Worm (Caenorhabditis elegans) whole organism, early embryonic: Measurements from ENCODE around the gene W10G11.19.
A peak's percentile ranks its signal among the peaks of the same experiment; 100 is the strongest.

ENCODE experiments used
- B0310.2 ChIP-seq: sonication (generic microtip); optimal IDR thresholded peaks from 2 replicates; lab custom pipeline; 2016; ENCODE audit warnings: mild to moderate bottlenecking, missing genetic modification characterization, missing compliant biosample characterization
- F13C5.2 ChIP-seq: sonication (generic microtip); optimal IDR thresholded peaks from 2 replicates; lab custom pipeline; 2017; ENCODE audit warnings: mild to moderate bottlenecking, missing genetic modification characterization, inconsistent platforms, missing compliant biosample characterization
- aly-1 ChIP-seq: sonication (generic microtip); optimal IDR thresholded peaks from 2 replicates; lab custom pipeline; 2016; ENCODE audit warnings: missing genetic modification characterization, missing compliant biosample characterization
- ama-1 ChIP-seq: fragments of 150-350 bp; optimal IDR thresholded peaks from 2 replicates; lab custom pipeline; 2014
- ceh-13 ChIP-seq: fragments of 200-800 bp; sonication (Bioruptor generic); optimal IDR thresholded peaks from 2 replicates; lab custom pipeline; 2018; ENCODE audit warnings: mild to moderate bottlenecking, missing genetic modification characterization, missing compliant biosample characterization
- ceh-36 ChIP-seq: sonication (generic microtip); optimal IDR thresholded peaks from 2 replicates; lab custom pipeline; 2016; ENCODE audit warnings: missing genetic modification characterization, inconsistent platforms, missing compliant biosample characterization
- ets-7 ChIP-seq: sonication (generic microtip); optimal IDR thresholded peaks from 2 replicates; lab custom pipeline; 2016; ENCODE audit warnings: missing genotype, missing genetic modification characterization, missing compliant biosample characterization
- flt-1 ChIP-seq: fragments of 200-800 bp; sonication (Bioruptor generic); IDR thresholded peaks from 2 replicates; pipeline ENCODE4 v1.3.6; 2022; ENCODE audit warnings: missing genetic modification characterization, missing compliant biosample characterization
- hmbx-1 ChIP-seq: sonication (generic microtip); optimal IDR thresholded peaks from 2 replicates; lab custom pipeline; 2016; ENCODE audit warnings: mild to moderate bottlenecking, missing genetic modification characterization, missing compliant biosample characterization
- hmg-4 ChIP-seq: fragments of 200-800 bp; sonication (Bioruptor generic); optimal IDR thresholded peaks from 2 replicates; lab custom pipeline; 2018; ENCODE audit warnings: mild to moderate bottlenecking, missing genetic modification characterization, missing compliant biosample characterization
- hnd-1 ChIP-seq: sonication (generic microtip); optimal IDR thresholded peaks from 2 replicates; lab custom pipeline; 2016; ENCODE audit warnings: missing genetic modification characterization, missing compliant biosample characterization
- pes-1 ChIP-seq: fragments of 200-800 bp; sonication (Bioruptor generic); IDR thresholded peaks from 2 replicates; pipeline ENCODE4 v1.3.6; 2022; ENCODE audit warnings: missing genetic modification reagents, missing genetic modification characterization, missing compliant biosample characterization
- scrt-1 ChIP-seq: fragments of 200-800 bp; sonication (Bioruptor generic); IDR thresholded peaks from 2 replicates; pipeline ENCODE4 v1.3.6; 2022; ENCODE audit warnings: missing genetic modification characterization, missing compliant biosample characterization
- sea-1 ChIP-seq: fragments of 200-800 bp; sonication (Bioruptor generic); conservative IDR thresholded peaks from 2 replicates; pipeline ENCODE4 v1.3.6; 2022; ENCODE audit warnings: missing genetic modification characterization, missing compliant biosample characterization
- tbx-11 ChIP-seq: fragments of 200-800 bp; sonication (Bioruptor generic); IDR thresholded peaks from 2 replicates; pipeline ENCODE4 v1.3.6; 2022; ENCODE audit warnings: missing genetic modification characterization, missing compliant biosample characterization
- tbx-37 ChIP-seq: fragments of 200-800 bp; sonication (Bioruptor generic); conservative IDR thresholded peaks from 2 replicates; pipeline ENCODE4 v1.3.6; 2022; ENCODE audit warnings: missing genetic modification reagents, missing genetic modification characterization, missing compliant biosample characterization
- tra-4 ChIP-seq: sonication (generic microtip); optimal IDR thresholded peaks from 2 replicates; lab custom pipeline; 2017; ENCODE audit warnings: missing genetic modification characterization, missing compliant biosample characterization

W10G11.19 gene

ce11 chrII:3550352-3550751 is at the start of gene W10G11.19:
TSS of gene W10G11.19 (plus strand) at chrII:3550652.
- TF ChIP-seq ceh-36 (tag; lab: Kevin White, UChicago) (no peak), ceh-13 (GFP tag; lab: Kevin White, UChicago) (no peak), sea-1 (GFP tag; lab: Robert Waterston, UW) (no peak), B0310.2 (no peak), ets-7 (tag; lab: Kevin White, UChicago) (no peak), flt-1 (GFP tag; lab: Robert Waterston, UW) (no peak), tra-4 (tag; lab: Kevin White, UChicago) (no peak), pes-1 (no peak)

- TF ChIP-seq ets-7 (tag; lab: Kevin White, UChicago) (no peak), tbx-37 (GFP tag; lab: Robert Waterston, UW) (no peak), pes-1 (peak; percentile 40; the same call in 1 of the 2 replicates), ceh-13 (GFP tag; lab: Kevin White, UChicago) (no peak)
Measured at ce11 chrII:3502011-3502410, 48.4 kb upstream of the W10G11.19 start.

- TF ChIP-seq ets-7 (tag; lab: Kevin White, UChicago) (peak; percentile 10), F13C5.2 (tag; lab: Kevin White, UChicago) (peak; percentile 59), hmg-4 (GFP tag; lab: Kevin White, UChicago) (peak; percentile 36), scrt-1 (GFP tag; lab: Robert Waterston, UW) (0 out of 2 replicates have a peak, but pooled peaks have one; percentile 42), B0310.2 (no peak), hmbx-1 (peak; percentile 17), tbx-37 (GFP tag; lab: Robert Waterston, UW) (peak; percentile 61), tra-4 (tag; lab: Kevin White, UChicago) (no peak), tbx-11 (GFP tag; lab: Robert Waterston, UW) (no peak; the same call in 1 of the 2 replicates), pes-1 (peak; percentile 79), sea-1 (GFP tag; lab: Robert Waterston, UW) (0 out of 2 replicates have a peak, but pooled peaks have one; percentile 55), ceh-36 (tag; lab: Kevin White, UChicago) (no peak)
Measured at ce11 chrII:3502520-3503323, 47.7 kb upstream of the W10G11.19 start, which contains the start of the genes col-71 and Y49F6B.2. TSS of gene col-71 (minus strand) at chrII:3502570. TSS of gene Y49F6B.2 (plus strand) at chrII:3502968.

ce11 chrII:3504717-3505116 is 45.7 kb upstream of the W10G11.19 start, which contains the start of gene cyh-1:
TSS of gene cyh-1 (plus strand) at chrII:3505017.
- TF ChIP-seq scrt-1 (GFP tag; lab: Robert Waterston, UW) (no peak), ets-7 (tag; lab: Kevin White, UChicago) (no peak), hmbx-1 (no peak), hnd-1 (tag; lab: Kevin White, UChicago) (no peak), tra-4 (tag; lab: Kevin White, UChicago) (no peak), tbx-37 (GFP tag; lab: Robert Waterston, UW) (no peak), hmg-4 (GFP tag; lab: Kevin White, UChicago) (no peak), flt-1 (GFP tag; lab: Robert Waterston, UW) (no peak), sea-1 (GFP tag; lab: Robert Waterston, UW) (no peak), aly-1 (tag; lab: Kevin White, UChicago) (no peak)

ce11 chrII:3512240-3512639 is 38.2 kb upstream of the W10G11.19 start, which contains the start of gene Y49F6B.19:
TSS of gene Y49F6B.19 (minus strand) at chrII:3512340.
- no peak for TF ChIP-seq tbx-11 (GFP tag; lab: Robert Waterston, UW)
- TF ChIP-seq tbx-37 (GFP tag; lab: Robert Waterston, UW): no peak
- no peak for TF ChIP-seq hmbx-1
- no peak for TF ChIP-seq ama-1 (lab: Kevin White, UChicago)
- TF ChIP-seq ets-7 (tag; lab: Kevin White, UChicago): no peak
- no peak for TF ChIP-seq hmg-4 (GFP tag; lab: Kevin White, UChicago)

- TF ChIP-seq hmbx-1 (no peak), F13C5.2 (tag; lab: Kevin White, UChicago) (no peak), ceh-36 (tag; lab: Kevin White, UChicago) (no peak), B0310.2 (no peak), ceh-13 (GFP tag; lab: Kevin White, UChicago) (no peak), tbx-37 (GFP tag; lab: Robert Waterston, UW) (no peak), tra-4 (tag; lab: Kevin White, UChicago) (no peak), hnd-1 (tag; lab: Kevin White, UChicago) (no peak), ets-7 (tag; lab: Kevin White, UChicago) (no peak)
Measured at ce11 chrII:3514631-3515030, 35.8 kb upstream of the W10G11.19 start, which contains the start of gene srz-5. TSS of gene srz-5 (minus strand) at chrII:3514731.

ce11 chrII:3515384-3516053 is 34.9 kb upstream of the W10G11.19 start, which contains the start of the genes Y49F6B.14 and clec-125:
TSS of gene Y49F6B.14 (minus strand) at chrII:3515484.
TSS of gene clec-125 (plus strand) at chrII:3516003.
- no peak for TF ChIP-seq tbx-37 (GFP tag; lab: Robert Waterston, UW)
- TF ChIP-seq ceh-13 (GFP tag; lab: Kevin White, UChicago): no peak
- no peak for TF ChIP-seq tra-4 (tag; lab: Kevin White, UChicago)
- no peak for TF ChIP-seq aly-1 (tag; lab: Kevin White, UChicago)
- TF ChIP-seq sea-1 (GFP tag; lab: Robert Waterston, UW): no peak
- TF ChIP-seq scrt-1 (GFP tag; lab: Robert Waterston, UW): no peak
- TF ChIP-seq ets-7 (tag; lab: Kevin White, UChicago): no peak
- no peak for TF ChIP-seq tbx-11 (GFP tag; lab: Robert Waterston, UW)
- no peak for TF ChIP-seq B0310.2
- no peak for TF ChIP-seq F13C5.2 (tag; lab: Kevin White, UChicago)
- TF ChIP-seq ceh-36 (tag; lab: Kevin White, UChicago): no peak
- TF ChIP-seq hmg-4 (GFP tag; lab: Kevin White, UChicago): no peak
- no peak for TF ChIP-seq flt-1 (GFP tag; lab: Robert Waterston, UW)
- TF ChIP-seq hnd-1 (tag; lab: Kevin White, UChicago): no peak
- TF ChIP-seq ama-1 (lab: Kevin White, UChicago): no peak
